Fruit fly (Drosophila melanogaster) whole organism: ENCODE measurements around the gene CG11927.

Experiments
- Dll ChIP-seq: fragments of >200 bp; optimal IDR thresholded peaks from 2 replicates; lab custom pipeline; 2017
- psq ChIP-seq: fragments of >200 bp; optimal IDR thresholded peaks from 2 replicates; lab custom pipeline; 2017

DNA sequence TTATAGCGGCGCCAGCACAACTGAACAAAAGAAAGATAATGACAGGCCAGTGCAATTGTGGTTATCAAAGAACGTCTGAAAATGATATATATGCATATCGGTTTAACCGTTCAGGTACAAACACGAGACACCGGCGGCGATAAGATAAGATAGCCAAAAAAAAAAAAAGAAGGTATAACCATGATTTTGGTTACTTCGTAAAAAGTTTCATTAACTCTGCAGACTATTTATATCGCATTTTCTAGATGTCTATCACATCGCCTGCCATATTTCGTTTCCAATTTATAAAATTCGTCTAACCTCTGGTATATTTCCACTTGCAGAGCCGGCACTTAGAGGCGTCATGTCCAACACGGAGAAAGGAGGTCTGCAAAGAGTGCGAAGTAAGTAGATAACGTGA lies 46.0 kb downstream of the CG11927 start:
- no peak for TF ChIP-seq Dll (lab: Kevin White, UChicago)
- no peak for TF ChIP-seq psq (lab: Kevin White, UChicago)
